Fruit fly (Drosophila melanogaster): Measurements from ENCODE around the gene CG10154.
A peak's percentile ranks its signal among the peaks of the same experiment; 100 is the strongest.

CG10154 gene

dm6 chr3L:13478339-13479203, 41.6 kb upstream of the CG10154 start (continued):
- TF ChIP-seq slbo (GFP tag; IDR thresholded peaks at IDR 0.05) (peak; percentile 67), toy (GFP tag; IDR thresholded peaks at IDR 0.05) (no peak), CG32772 (GFP tag; IDR thresholded peaks at IDR 0.05) (0 out of 2 replicates have a peak, but pooled peaks have one; percentile 22), CG10543 (GFP tag; optimal IDR thresholded peaks at IDR 0.05) (peak; percentile 67), caup (GFP tag; optimal IDR thresholded peaks at IDR 0.05; ENCODE audit: severe bottlenecking) (peak; percentile 20), ftz-f1 (GFP tag; optimal IDR thresholded peaks at IDR 0.05) (peak; percentile 89), Meics (GFP tag; optimal IDR thresholded peaks at IDR 0.05) (peak; percentile 55), nmo (GFP tag; optimal IDR thresholded peaks at IDR 0.05) (peak; percentile 4), crol (GFP tag; IDR thresholded peaks at IDR 0.05) (peak; percentile 81), nerfin-1 (tag; optimal IDR thresholded peaks at IDR 0.05) (no peak), CG13424 (tag; optimal IDR thresholded peaks at IDR 0.05) (peak; percentile 24), Adf1 (GFP tag; IDR thresholded peaks at IDR 0.05) (peak; percentile 16; the same call in 1 of the 2 replicates), vnd (GFP tag; IDR thresholded peaks at IDR 0.05; ENCODE audit: partially characterized antibody) (peak; percentile 27; the same call in 1 of the 3 replicates), sd (tag; optimal IDR thresholded peaks at IDR 0.05) (peak; percentile 67), HLHmδ (GFP tag; optimal IDR thresholded peaks at IDR 0.05) (no peak), CG15514 (GFP tag; optimal IDR thresholded peaks at IDR 0.05) (peak; percentile 32), dpn (GFP tag; optimal IDR thresholded peaks at IDR 0.05) (peak in 1 of 2 experiments; percentile 22), Med (GFP tag) (peak; percentile 62), Xrp1 (GFP tag; IDR thresholded peaks at IDR 0.05) (0 out of 2 replicates have a peak, but pooled peaks have one; percentile 12), sens-2 (GFP tag; IDR thresholded peaks at IDR 0.05) (0 out of 2 replicates have a peak, but pooled peaks have one; percentile 6), CoRest (tag; optimal IDR thresholded peaks at IDR 0.05) (peak; percentile 48), PHDP (tag; optimal IDR thresholded peaks at IDR 0.05) (peak; percentile 7), Tbp (GFP tag; optimal IDR thresholded peaks at IDR 0.05) (no peak), CG12391 (tag; optimal IDR thresholded peaks at IDR 0.05) (peak; percentile 10), ind (GFP tag; optimal IDR thresholded peaks at IDR 0.05) (peak; percentile 34), al (GFP tag; IDR thresholded peaks at IDR 0.05) (peak; percentile 8; the same call in 1 of the 2 replicates), lmd (GFP tag; IDR thresholded peaks at IDR 0.05) (peak; percentile 55), BtbVII (GFP tag; optimal IDR thresholded peaks at IDR 0.05) (peak; percentile 11), CG4707 (GFP tag; optimal IDR thresholded peaks at IDR 0.05) (no peak), CG12104 (GFP tag; optimal IDR thresholded peaks at IDR 0.05) (no peak), D (optimal IDR thresholded peaks at IDR 0.05) (no peak), D (GFP tag; optimal IDR thresholded peaks at IDR 0.05) (no peak), CG12769 (tag; optimal IDR thresholded peaks at IDR 0.05) (peak; percentile 84), CG6654 (GFP tag; optimal IDR thresholded peaks at IDR 0.05) (no peak), CG13287 (GFP tag; IDR thresholded peaks at IDR 0.05; ENCODE audit: partially characterized antibody) (no peak), CG9932 (GFP tag; IDR thresholded peaks at IDR 0.05) (no peak), CG3847 (GFP tag; IDR thresholded peaks at IDR 0.05) (peak; percentile 23; the same call in 1 of the 2 replicates), row (GFP tag; IDR thresholded peaks at IDR 0.05) (peak; percentile 65)
